Worm (Caenorhabditis elegans) whole organism, L4/young adult: Measurements from ENCODE around the gene dec-7.

Source experiments
- W03F9.2 ChIP-seq: fragments of 150-350 bp; optimal IDR thresholded peaks from 2 replicates; lab custom pipeline; 2014; ENCODE audit warnings: missing biosample characterization, missing genetic modification characterization
- dao-5 ChIP-seq: sonication (generic microtip); optimal IDR thresholded peaks from 2 replicates; lab custom pipeline; 2016; ENCODE audit warnings: missing genotype, missing genetic modification characterization, moderate library complexity, missing compliant biosample characterization
- him-1 ChIP-seq: sonication (generic microtip); optimal IDR thresholded peaks from 2 replicates; lab custom pipeline; 2016; ENCODE audit warnings: missing genotype, missing genetic modification reagents, missing genetic modification characterization, missing compliant biosample characterization

DNA sequence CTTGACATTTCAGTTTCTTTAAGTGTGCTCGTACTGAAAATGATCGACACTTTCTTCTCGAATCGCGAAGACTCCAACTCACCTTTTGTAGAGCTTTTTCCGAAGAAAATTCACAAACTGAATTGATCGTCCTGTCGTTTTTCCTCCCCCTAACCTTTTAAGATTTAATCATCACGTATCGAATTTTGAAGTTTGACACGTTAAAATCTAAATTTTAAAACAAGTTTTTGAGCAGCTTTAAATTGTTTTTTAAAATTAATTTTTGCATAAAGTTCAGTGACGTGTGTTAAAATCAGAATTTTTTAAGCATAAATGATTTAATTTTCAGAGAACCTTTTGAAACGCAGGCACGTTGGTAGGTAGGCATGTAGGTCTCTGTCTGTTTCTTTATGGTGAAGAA is 40.9 kb upstream of the dec-7 start, which contains the start of gene alg-4:
- no peak for TF ChIP-seq dao-5 (tag; lab: Kevin White, UChicago)
- no peak for TF ChIP-seq him-1 (tag; lab: Kevin White, UChicago)
- no peak for TF ChIP-seq W03F9.2 (tag; lab: Kevin White, UChicago)
